Fruit fly (Drosophila melanogaster) whole organism, wandering third instar larva: Measurements from ENCODE around the gene CG13893.

ENCODE experiments used
- Abd-B ChIP-seq: fragments of >200 bp; optimal IDR thresholded peaks from 2 replicates; lab custom pipeline; 2017; ENCODE audit warnings: missing biosample characterization, missing genetic modification characterization
- CG32264 ChIP-seq: fragments of 200-800 bp; sonication (Bioruptor generic); optimal IDR thresholded peaks from 2 replicates; lab custom pipeline; 2016; ENCODE audit warnings: missing biosample characterization, missing genetic modification characterization
- CG9705 ChIP-seq: fragments of 200-800 bp; sonication (Bioruptor generic); optimal IDR thresholded peaks from 2 replicates; lab custom pipeline; 2018; ENCODE audit warnings: missing biosample characterization, mild to moderate bottlenecking, missing genetic modification characterization
- CrebA ChIP-seq: fragments of 200-800 bp; sonication (Bioruptor generic); optimal IDR thresholded peaks from 2 replicates; lab custom pipeline; 2016; ENCODE audit warnings: missing biosample characterization, mild to moderate bottlenecking, missing genetic modification characterization, borderline replicate concordance
- HLH106 ChIP-seq: fragments of 200-800 bp; optimal IDR thresholded peaks from 3 replicates; lab custom pipeline; 2019; ENCODE audit warnings: missing biosample characterization, mild to moderate bottlenecking, missing genetic modification characterization, moderate library complexity
- Hnf4 ChIP-seq: fragments of 200-800 bp; sonication (Bioruptor generic); optimal IDR thresholded peaks from 2 replicates; lab custom pipeline; 2016; ENCODE audit warnings: missing biosample characterization, mild to moderate bottlenecking, missing genetic modification characterization
- Hr78 ChIP-seq: fragments of >200 bp; optimal IDR thresholded peaks from 2 replicates; lab custom pipeline; 2017; ENCODE audit warnings: missing biosample characterization, missing genetic modification characterization
- Jra ChIP-seq: sonication (Bioruptor generic); optimal IDR thresholded peaks from 2 replicates; lab custom pipeline; 2016; ENCODE audit warnings: missing biosample characterization, missing genetic modification characterization
- Mio ChIP-seq: sonication (Bioruptor generic); optimal IDR thresholded peaks from 2 replicates; lab custom pipeline; 2016; ENCODE audit warnings: missing biosample characterization, missing genetic modification characterization
- OdsH ChIP-seq: fragments of 200-800 bp; sonication (Bioruptor generic); optimal IDR thresholded peaks from 2 replicates; lab custom pipeline; 2016; ENCODE audit warnings: missing biosample characterization, mild to moderate bottlenecking, missing genetic modification characterization
- Rel ChIP-seq, 2 experiments: fragments of 200-800 bp; sonication (Bioruptor generic) in 1 of 2; optimal IDR thresholded peaks; 2 replicates in 1 of 2; 3 replicates in 1 of 2; lab custom pipeline; 2016 to 2019; ENCODE audit warnings: mild to moderate bottlenecking in 2 of 2, missing biosample characterization in 2 of 2, missing genetic modification characterization in 2 of 2, moderate library complexity in 1 of 2
- Sp1 ChIP-seq: fragments of 200-800 bp; sonication (Bioruptor generic); optimal IDR thresholded peaks from 3 replicates; lab custom pipeline; 2019; ENCODE audit warnings: missing biosample characterization, mild to moderate bottlenecking, missing genetic modification characterization, moderate library complexity
- br ChIP-seq: fragments of 200-800 bp; sonication (Bioruptor generic); optimal IDR thresholded peaks from 2 replicates; lab custom pipeline; 2016; ENCODE audit warnings: missing biosample characterization, missing genetic modification characterization
- brk ChIP-seq: fragments of 200-800 bp; sonication (Bioruptor generic); optimal IDR thresholded peaks from 2 replicates; lab custom pipeline; 2016; ENCODE audit warnings: missing biosample characterization, mild to moderate bottlenecking, missing genetic modification characterization
- dmrt93B ChIP-seq: fragments of 200-800 bp; sonication (Bioruptor generic); optimal IDR thresholded peaks from 2 replicates; lab custom pipeline; 2018; ENCODE audit warnings: missing biosample characterization, mild to moderate bottlenecking, missing genetic modification characterization
- dsf ChIP-seq: sonication (Bioruptor generic); optimal IDR thresholded peaks from 2 replicates; lab custom pipeline; 2016; ENCODE audit warnings: missing biosample characterization, missing genetic modification characterization, borderline replicate concordance
- ey ChIP-seq: fragments of 200-800 bp; sonication (Bioruptor generic); optimal IDR thresholded peaks from 2 replicates; lab custom pipeline; 2016; ENCODE audit warnings: missing biosample characterization, missing genetic modification characterization
- foxo ChIP-seq, 2 experiments: fragments of 200-800 bp; sonication (Bioruptor generic); optimal IDR thresholded peaks; 2 replicates in 1 of 2; 3 replicates in 1 of 2; lab custom pipeline; 2016 to 2017; ENCODE audit warnings: missing biosample characterization in 2 of 2, missing genetic modification characterization in 2 of 2
- fru ChIP-seq: fragments of 200-800 bp; sonication (Bioruptor generic); optimal IDR thresholded peaks from 3 replicates; lab custom pipeline; 2016; ENCODE audit warnings: missing biosample characterization, mild to moderate bottlenecking, missing genetic modification characterization
- h ChIP-seq: fragments of 200-800 bp; sonication (Bioruptor generic); optimal IDR thresholded peaks from 3 replicates; lab custom pipeline; 2016; ENCODE audit warnings: missing biosample characterization, mild to moderate bottlenecking, missing genetic modification characterization
- jim ChIP-seq: fragments of 175-275, 200-325 bp; sonication (Bioruptor generic); optimal IDR thresholded peaks from 2 replicates; lab custom pipeline; 2016; ENCODE audit warnings: missing biosample characterization, mild to moderate bottlenecking, missing genetic modification characterization
- lola ChIP-seq: fragments of >200 bp; optimal IDR thresholded peaks from 2 replicates; lab custom pipeline; 2017; ENCODE audit warnings: missing biosample characterization, missing genetic modification characterization
- pan ChIP-seq: fragments of >200 bp; optimal IDR thresholded peaks from 2 replicates; lab custom pipeline; 2017
- psq ChIP-seq: fragments of 200-800 bp; sonication (Bioruptor generic); optimal IDR thresholded peaks from 3 replicates; lab custom pipeline; 2017; ENCODE audit warnings: missing biosample characterization, mild to moderate bottlenecking, missing genetic modification characterization, moderate library complexity
- rgr ChIP-seq: fragments of 200-800 bp; sonication (Bioruptor generic); optimal IDR thresholded peaks from 3 replicates; lab custom pipeline; 2016; ENCODE audit warnings: missing biosample characterization, mild to moderate bottlenecking, missing genetic modification characterization
- sage ChIP-seq: fragments of 200-800 bp; sonication (Bioruptor generic); optimal IDR thresholded peaks from 2 replicates; lab custom pipeline; 2016; ENCODE audit warnings: missing biosample characterization, mild to moderate bottlenecking, missing genetic modification characterization
- tai ChIP-seq: sonication (Bioruptor generic); optimal IDR thresholded peaks from 2 replicates; lab custom pipeline; 2016; ENCODE audit warnings: missing biosample characterization, missing genetic modification characterization
- usp ChIP-seq: fragments of >200 bp; optimal IDR thresholded peaks from 2 replicates; lab custom pipeline; 2017; ENCODE audit warnings: missing biosample characterization, missing genetic modification characterization
- woc ChIP-seq: sonication (Bioruptor generic); optimal IDR thresholded peaks from 2 replicates; lab custom pipeline; 2016; ENCODE audit warnings: missing biosample characterization, mild to moderate bottlenecking, missing genetic modification characterization

CG13893 gene

dm6 chr3L:550828-551094, 53.0 kb downstream of the CG13893 start:
- TF ChIP-seq Mio (GFP tag; lab: Kevin White, UChicago) (no peak), CG32264 (GFP tag; lab: Kevin White, UChicago) (no peak), Jra (GFP tag; lab: Kevin White, UChicago) (no peak), Hnf4 (GFP tag; lab: Kevin White, UChicago) (no peak), Rel (GFP tag; optimal IDR thresholded peaks at IDR 0.05; lab: Kevin White, UChicago) (no peak), Rel (tag; optimal IDR thresholded peaks at IDR 0.05; lab: Kevin White, UChicago) (no peak), Abd-B (no peak), h (GFP tag; lab: Kevin White, UChicago) (no peak), brk (GFP tag; lab: Kevin White, UChicago) (no peak), jim (GFP tag; lab: Kevin White, UChicago) (no peak), usp (no peak), dsf (GFP tag; lab: Kevin White, UChicago) (no peak), CrebA (GFP tag; lab: Kevin White, UChicago) (no peak), Hr78 (no peak), lola (GFP tag; lab: Kevin White, UChicago) (no peak), rgr (GFP tag; lab: Kevin White, UChicago) (no peak)

DNA sequence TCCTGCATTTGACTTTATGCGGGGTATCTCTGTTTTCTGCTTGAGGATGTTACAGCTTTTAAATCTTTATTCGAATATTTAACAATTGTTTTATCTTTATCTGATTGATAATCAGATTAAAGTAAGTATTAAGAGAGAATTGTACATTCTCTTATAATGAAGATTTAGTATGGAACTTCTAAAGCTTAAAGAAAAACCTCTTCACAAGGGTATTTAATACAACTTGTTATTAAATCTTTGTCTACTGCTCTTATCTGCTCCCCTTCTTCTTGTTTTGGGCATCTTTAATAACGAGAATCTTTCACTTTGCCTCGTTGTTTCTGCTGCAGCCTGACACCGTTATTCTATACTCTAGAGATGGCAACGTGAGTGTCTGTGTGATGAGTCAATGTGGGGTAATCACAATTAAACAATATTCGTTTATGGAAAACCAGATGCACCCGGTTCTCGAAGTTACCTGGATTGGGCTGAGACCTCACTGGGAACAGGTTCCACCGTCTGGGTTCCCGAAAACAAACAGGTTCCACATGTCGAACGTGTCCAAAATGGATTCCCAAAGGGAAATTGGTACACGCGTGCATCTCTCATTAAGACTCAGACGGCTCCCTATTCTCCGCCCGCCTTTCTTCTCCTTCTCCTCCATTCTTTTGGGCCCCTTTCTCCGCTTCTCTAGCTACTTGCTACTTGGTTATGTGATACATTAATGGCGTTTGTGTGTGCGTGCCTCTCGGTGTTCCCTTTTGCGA, 53.6 kb downstream of the CG13893 start:
- TF ChIP-seq Hnf4 (GFP tag; lab: Kevin White, UChicago) (peak; percentile 12), HLH106 (peak; percentile 69), foxo (GFP tag; optimal IDR thresholded peaks at IDR 0.05; lab: Kevin White, UChicago) (peak in 1 of 2 experiments; percentile 83), CrebA (GFP tag; lab: Kevin White, UChicago) (no peak), pan (lab: Kevin White, UChicago) (no peak), CG32264 (GFP tag; lab: Kevin White, UChicago) (no peak), fru (GFP tag; lab: Kevin White, UChicago) (peak; percentile 76), Sp1 (GFP tag; lab: Kevin White, UChicago) (peak; percentile 76), OdsH (GFP tag; lab: Kevin White, UChicago) (peak; percentile 72), lola (GFP tag; lab: Kevin White, UChicago) (no peak), dmrt93B (GFP tag; lab: Kevin White, UChicago) (peak; percentile 42), CG9705 (GFP tag; lab: Kevin White, UChicago) (peak; percentile 43), rgr (GFP tag; lab: Kevin White, UChicago) (peak; percentile 60), woc (GFP tag; lab: Kevin White, UChicago) (peak; percentile 87), Jra (GFP tag; lab: Kevin White, UChicago) (peak; percentile 63), h (GFP tag; lab: Kevin White, UChicago) (peak; percentile 71), dsf (GFP tag; lab: Kevin White, UChicago) (peak; percentile 8), Rel (GFP tag; optimal IDR thresholded peaks at IDR 0.05; lab: Kevin White, UChicago) (no peak), Rel (tag; optimal IDR thresholded peaks at IDR 0.05; lab: Kevin White, UChicago) (peak; percentile 91), sage (no peak), tai (GFP tag; lab: Kevin White, UChicago) (peak; percentile 56), br (GFP tag; lab: Kevin White, UChicago) (peak; percentile 71), ey (GFP tag; lab: Kevin White, UChicago) (peak; percentile 75), psq (GFP tag; lab: Kevin White, UChicago) (peak; percentile 57)
- TF ChIP-seq, all 38 proteins: peak for 18
